Worm (Caenorhabditis elegans) whole organism, L3 larva: ENCODE data around the gene aat-3.

Experiments used
- R02D3.7 ChIP-seq: fragments of 150-350 bp; optimal IDR thresholded peaks from 2 replicates; lab custom pipeline; 2014; ENCODE audit warnings: missing biosample characterization, missing genetic modification characterization
- ama-1 ChIP-seq: fragments of 150-350 bp; optimal IDR thresholded peaks from 2 replicates; lab custom pipeline; 2018
- ceh-28 ChIP-seq: fragments of 150-350 bp; optimal IDR thresholded peaks from 2 replicates; lab custom pipeline; 2014; ENCODE audit warnings: missing biosample characterization, missing genetic modification reagents, missing genetic modification characterization
- egl-27 ChIP-seq: sonication (generic microtip); optimal IDR thresholded peaks from 4 replicates; lab custom pipeline; 2017; ENCODE audit warnings: missing biosample characterization, missing genetic modification reagents, missing genetic modification characterization
- fkh-10 ChIP-seq: sonication (generic microtip); optimal IDR thresholded peaks from 2 replicates; lab custom pipeline; 2017; ENCODE audit warnings: missing biosample characterization, missing genetic modification reagents, missing genetic modification characterization
- mdl-1 ChIP-seq: fragments of 150-350 bp; optimal IDR thresholded peaks from 2 replicates; lab custom pipeline; 2014; ENCODE audit warnings: missing biosample characterization, missing genetic modification characterization
- nfya-1 ChIP-seq: sonication (generic microtip); optimal IDR thresholded peaks from 2 replicates; lab custom pipeline; 2017; ENCODE audit warnings: missing genetic modification characterization, mild to moderate bottlenecking, missing compliant biosample characterization, antibody characterized with exemption, moderate library complexity; ENCODE audit not compliant: insufficient read depth
- nhr-237 ChIP-seq: fragments of 150-350 bp; optimal IDR thresholded peaks from 2 replicates; lab custom pipeline; 2014; ENCODE audit warnings: missing biosample characterization, missing genetic modification characterization
- nhr-25 ChIP-seq: sonication (generic microtip); optimal IDR thresholded peaks from 2 replicates; lab custom pipeline; 2017; ENCODE audit warnings: missing biosample characterization, missing genetic modification characterization
- pha-4 ChIP-seq: fragments of 150-350 bp; optimal IDR thresholded peaks from 2 replicates; lab custom pipeline; 2014; ENCODE audit warnings: missing biosample characterization, missing genetic modification reagents, missing genetic modification characterization
- skn-1 ChIP-seq: fragments of 150-350 bp; optimal IDR thresholded peaks from 2 replicates; lab custom pipeline; 2014; ENCODE audit warnings: missing biosample characterization, missing genetic modification characterization
- snpc-4 ChIP-seq: fragments of 150-350 bp; optimal IDR thresholded peaks from 2 replicates; lab custom pipeline; 2014; ENCODE audit warnings: missing biosample characterization, missing genetic modification characterization

ce11 chrX:2548884-2549283, 3.2 kb upstream of the aat-3 start, which contains the start of gene smvt-1:
- no peak for TF ChIP-seq nfya-1 (tag; lab: Kevin White, UChicago)
- TF ChIP-seq ama-1 (lab: Kevin White, UChicago), result no peak
- no peak for TF ChIP-seq mdl-1
- no peak for TF ChIP-seq pha-4 (tag; lab: Kevin White, UChicago)
- TF ChIP-seq R02D3.7 (tag; lab: Kevin White, UChicago), result no peak
- no peak for TF ChIP-seq snpc-4 (tag; lab: Kevin White, UChicago)
- TF ChIP-seq ceh-28 (tag; lab: Kevin White, UChicago), result no peak
- TF ChIP-seq skn-1 (tag; lab: Kevin White, UChicago), result no peak
- TF ChIP-seq nhr-237 (tag; lab: Kevin White, UChicago), result no peak
- TF ChIP-seq nhr-25 (tag; lab: Kevin White, UChicago), result no peak
- TF ChIP-seq egl-27 (tag; lab: Kevin White, UChicago), result no peak
- no peak for TF ChIP-seq fkh-10 (GFP tag; lab: Kevin White, UChicago)
